Worm (Caenorhabditis elegans) whole organism, L1 larva: ENCODE measurements around the gene C50F4.16.

Experiments used
- C16A3.4 ChIP-seq: fragments of 150-350 bp; optimal IDR thresholded peaks from 2 replicates; lab custom pipeline; 2014; ENCODE audit warnings: missing biosample characterization, missing genetic modification characterization
- C34B4.2 ChIP-seq: sonication (generic microtip); optimal IDR thresholded peaks from 2 replicates; lab custom pipeline; 2017; ENCODE audit warnings: mild to moderate bottlenecking, missing genetic modification characterization, missing compliant biosample characterization
- Y116A8C.19 ChIP-seq: sonication (generic microtip); optimal IDR thresholded peaks from 2 replicates; lab custom pipeline; 2016; ENCODE audit warnings: missing compliant biosample characterization, missing genetic modification characterization, borderline replicate concordance
- alr-1 ChIP-seq: fragments of 200-800 bp; sonication (Bioruptor generic); optimal IDR thresholded peaks from 2 replicates; lab custom pipeline; 2018; ENCODE audit warnings: borderline replicate concordance, mild to moderate bottlenecking, missing genetic modification characterization, missing compliant biosample characterization
- aly-2 ChIP-seq: fragments of 150-350 bp; optimal IDR thresholded peaks from 2 replicates; lab custom pipeline; 2014; ENCODE audit warnings: missing biosample characterization, missing genetic modification characterization
- blmp-1 ChIP-seq: fragments of 150-350 bp; optimal IDR thresholded peaks from 2 replicates; lab custom pipeline; 2014; ENCODE audit warnings: missing biosample characterization, missing genetic modification characterization
- ceh-82 ChIP-seq, 3 experiments: fragments of 150-350 bp in 1 of 3; sonication (generic microtip) in 2 of 3; optimal IDR thresholded peaks; 2 replicates each; lab custom pipeline; 2014 to 2017; ENCODE audit warnings: missing biosample characterization in 3 of 3, missing genetic modification characterization in 3 of 3
- ceh-88 ChIP-seq: fragments of 200-800 bp; sonication (Bioruptor generic); IDR thresholded peaks from 2 replicates; pipeline ENCODE4 v1.3.6; 2022; ENCODE audit warnings: missing genetic modification characterization, missing compliant biosample characterization
- ceh-90 ChIP-seq: sonication (generic microtip); optimal IDR thresholded peaks from 2 replicates; lab custom pipeline; 2016; ENCODE audit warnings: missing genetic modification characterization, missing compliant biosample characterization
- efl-1 ChIP-seq, 4 experiments: fragments of 150-350 bp; optimal IDR thresholded peaks in 3 of 4; peaks in 1 of 4; 1 replicate in 1 of 4; 2 replicates in 3 of 4; lab custom pipeline; 2014; ENCODE audit warnings: missing biosample characterization in 2 of 4, missing genetic modification characterization in 2 of 4, missing genetic modification reagents in 2 of 4
- efl-3 ChIP-seq: fragments of 200-800 bp; sonication (Bioruptor generic); optimal IDR thresholded peaks from 2 replicates; lab custom pipeline; 2018; ENCODE audit warnings: mild to moderate bottlenecking, missing genetic modification characterization, missing compliant biosample characterization
- elt-2 ChIP-seq: sonication (generic microtip); optimal IDR thresholded peaks from 2 replicates; lab custom pipeline; 2016; ENCODE audit warnings: missing genetic modification characterization, mild to moderate bottlenecking, inconsistent platforms, missing compliant biosample characterization, missing genetic modification reagents
- elt-3 ChIP-seq, 6 experiments: fragments of 150-350 bp in 1 of 6; sonication (generic microtip); optimal IDR thresholded peaks; 2 replicates each; lab custom pipeline; 2017 to 2018; ENCODE audit warnings: missing biosample characterization in 6 of 6, missing genetic modification characterization in 6 of 6, inconsistent platforms in 1 of 6
- fkh-8 ChIP-seq: sonication (generic microtip); optimal IDR thresholded peaks from 2 replicates; lab custom pipeline; 2016; ENCODE audit warnings: mild to moderate bottlenecking, missing genetic modification characterization, missing compliant biosample characterization
- grh-1 ChIP-seq: fragments of 200-800 bp; sonication (Bioruptor generic); IDR thresholded peaks from 2 replicates; pipeline ENCODE4 v1.3.6; 2022; ENCODE audit warnings: missing genetic modification reagents, missing genetic modification characterization, missing compliant biosample characterization
- hlh-17 ChIP-seq: fragments of 200-800 bp; sonication (Bioruptor generic); optimal IDR thresholded peaks from 2 replicates; lab custom pipeline; 2018; ENCODE audit warnings: missing genetic modification characterization, mild to moderate bottlenecking, missing compliant biosample characterization, moderate library complexity, borderline replicate concordance
- isw-1 ChIP-seq: fragments of 200-800 bp; sonication (Bioruptor generic); IDR thresholded peaks from 2 replicates; pipeline ENCODE4 v1.3.6; 2022; ENCODE audit warnings: missing genetic modification characterization, missing compliant biosample characterization
- jun-1 ChIP-seq: fragments of 150-350 bp; optimal IDR thresholded peaks from 2 replicates; lab custom pipeline; 2014; ENCODE audit warnings: missing biosample characterization, missing genetic modification reagents, missing genetic modification characterization
- lin-14 ChIP-seq: fragments of 200-800 bp; sonication (Bioruptor generic); optimal IDR thresholded peaks from 2 replicates; lab custom pipeline; 2018; ENCODE audit warnings: mild to moderate bottlenecking, missing genetic modification characterization, moderate library complexity, missing compliant biosample characterization
- lin-35 ChIP-seq, 2 experiments: fragments of 150-350 bp; optimal IDR thresholded peaks; 2 replicates each; lab custom pipeline; 2014; ENCODE audit warnings: missing biosample characterization in 2 of 2, missing genetic modification characterization in 2 of 2, missing genetic modification reagents in 2 of 2
- lir-3 ChIP-seq: sonication (generic microtip); optimal IDR thresholded peaks from 2 replicates; lab custom pipeline; 2016; ENCODE audit warnings: mild to moderate bottlenecking, missing genetic modification characterization, moderate library complexity, missing compliant biosample characterization; ENCODE audit not compliant: poor library complexity
- mdl-1 ChIP-seq, 2 experiments: fragments of 150-350 bp; optimal IDR thresholded peaks; 2 replicates each; lab custom pipeline; 2014 to 2017; ENCODE audit warnings: missing biosample characterization in 2 of 2, missing genetic modification characterization in 2 of 2, inconsistent platforms in 1 of 2
- mep-1 ChIP-seq: fragments of 150-350 bp; optimal IDR thresholded peaks from 2 replicates; lab custom pipeline; 2014; ENCODE audit warnings: missing biosample characterization, missing genetic modification characterization
- nhr-11 ChIP-seq: fragments of 150-350 bp; optimal IDR thresholded peaks from 2 replicates; lab custom pipeline; 2014; ENCODE audit warnings: missing biosample characterization, missing genetic modification characterization
- nhr-12 ChIP-seq: sonication (generic microtip); optimal IDR thresholded peaks from 2 replicates; lab custom pipeline; 2017; ENCODE audit warnings: missing biosample characterization, missing genetic modification characterization
- nhr-19 ChIP-seq: fragments of 200-800 bp; sonication (Bioruptor generic); conservative IDR thresholded peaks from 2 replicates; pipeline ENCODE4 v1.3.6; 2022; ENCODE audit warnings: missing genetic modification characterization, missing compliant biosample characterization
- nhr-20 ChIP-seq: sonication (generic microtip); optimal IDR thresholded peaks from 2 replicates; lab custom pipeline; 2016; ENCODE audit warnings: mild to moderate bottlenecking, missing genetic modification characterization, missing compliant biosample characterization
- nhr-237 ChIP-seq: fragments of 150-350 bp; optimal IDR thresholded peaks from 2 replicates; lab custom pipeline; 2014; ENCODE audit warnings: missing biosample characterization, missing genetic modification characterization
- nhr-28 ChIP-seq: fragments of 150-350 bp; optimal IDR thresholded peaks from 2 replicates; lab custom pipeline; 2014; ENCODE audit warnings: missing biosample characterization, missing genetic modification characterization
- nhr-85 ChIP-seq: sonication (generic microtip); peaks from one replicate; lab custom pipeline; 2016; ENCODE audit warnings: missing genetic modification characterization, inconsistent platforms, missing compliant biosample characterization
- nhr-90 ChIP-seq: sonication (generic microtip); optimal IDR thresholded peaks from 2 replicates; lab custom pipeline; 2016; ENCODE audit warnings: mild to moderate bottlenecking, missing genetic modification characterization, missing compliant biosample characterization; ENCODE audit not compliant: poor library complexity
- pqm-1 ChIP-seq: sonication (generic microtip); optimal IDR thresholded peaks from 3 replicates; lab custom pipeline; 2017; ENCODE audit warnings: missing biosample characterization, missing genetic modification characterization
- snpc-4 ChIP-seq: fragments of 150-350 bp; optimal IDR thresholded peaks from 2 replicates; lab custom pipeline; 2014; ENCODE audit warnings: missing biosample characterization, missing genetic modification characterization
- sox-4 ChIP-seq: sonication (generic microtip); optimal IDR thresholded peaks from 2 replicates; lab custom pipeline; 2016; ENCODE audit warnings: missing genetic modification characterization, missing compliant biosample characterization
- sptf-1 ChIP-seq: fragments of 150-350 bp; optimal IDR thresholded peaks from 2 replicates; lab custom pipeline; 2014; ENCODE audit warnings: missing biosample characterization, missing genetic modification characterization
- sup-37 ChIP-seq: fragments of 200-800 bp; sonication (Bioruptor generic); optimal IDR thresholded peaks from 2 replicates; lab custom pipeline; 2018; ENCODE audit warnings: mild to moderate bottlenecking, missing genetic modification characterization, missing compliant biosample characterization
- swsn-7 ChIP-seq: sonication (generic microtip); optimal IDR thresholded peaks from 2 replicates; lab custom pipeline; 2016; ENCODE audit warnings: missing genetic modification characterization, missing compliant biosample characterization
- unc-30 ChIP-seq: sonication (generic microtip); optimal IDR thresholded peaks from 2 replicates; lab custom pipeline; 2017; ENCODE audit warnings: missing biosample characterization, missing genetic modification characterization
- unc-86 ChIP-seq: sonication (generic microtip); optimal IDR thresholded peaks from 2 replicates; lab custom pipeline; 2016; ENCODE audit warnings: missing genetic modification characterization, missing compliant biosample characterization
- xbp-1 ChIP-seq: sonication (generic microtip); optimal IDR thresholded peaks from 2 replicates; lab custom pipeline; 2016; ENCODE audit warnings: missing genetic modification characterization, missing compliant biosample characterization

The C50F4.16 gene

ce11 chrV:9527984-9528383 is 13.4 kb downstream of the C50F4.16 start:
- TF ChIP-seq C16A3.4 (tag; lab: Kevin White, UChicago) = no peak
- no peak for TF ChIP-seq swsn-7
- no peak for TF ChIP-seq mdl-1 (tag; optimal IDR thresholded peaks at IDR 0.05; lab: Kevin White, UChicago)
- TF ChIP-seq C34B4.2 (tag; lab: Kevin White, UChicago) = no peak
- no peak for TF ChIP-seq aly-2
- TF ChIP-seq ceh-90 = no peak
- TF ChIP-seq sup-37 (GFP tag; lab: Kevin White, UChicago) = no peak
- no peak for TF ChIP-seq ceh-82 (tag; optimal IDR thresholded peaks at IDR 0.05; lab: Kevin White, UChicago)
- TF ChIP-seq mep-1 = no peak
- no peak for TF ChIP-seq hlh-17 (GFP tag; lab: Kevin White, UChicago)
- no peak for TF ChIP-seq unc-30 (tag; lab: Kevin White, UChicago)

- no peak for TF ChIP-seq mdl-1 (tag; optimal IDR thresholded peaks at IDR 0.05; lab: Kevin White, UChicago)
- no peak for TF ChIP-seq nhr-11 (tag; lab: Kevin White, UChicago)
- no peak for TF ChIP-seq xbp-1 (tag; lab: Kevin White, UChicago)
- TF ChIP-seq Y116A8C.19 = no peak
- no peak for TF ChIP-seq nhr-237
- TF ChIP-seq mep-1 = no peak
- TF ChIP-seq pqm-1 (tag; lab: Kevin White, UChicago) = no peak
These were observed 14.1 kb downstream of the C50F4.16 start for ce11 chrV:9527337-9527736.

- TF ChIP-seq elt-2 (peak; percentile 77), unc-30 (tag; lab: Kevin White, UChicago) (no peak), lin-35 (GFP tag; optimal IDR thresholded peaks at IDR 0.05; lab: Kevin White, UChicago) (peak in 1 of 2 experiments; percentile 7), efl-3 (GFP tag; lab: Kevin White, UChicago) (no peak), nhr-20 (tag; lab: Kevin White, UChicago) (peak; percentile 11), efl-1 (optimal IDR thresholded peaks at IDR 0.05; lab: Kevin White, UChicago) (no peak), efl-1 (GFP tag; optimal IDR thresholded peaks at IDR 0.05 in 1 of 2; lab: Kevin White, UChicago) (peak in 1 of 2 experiments; percentile 41)
These were observed 14.9 kb downstream of the C50F4.16 start, which contains the start of gene C50F4.1 for ce11 chrV:9526470-9526869. Gene C50F4.1, plus strand, starts transcription at chrV:9526793.

ce11 chrV:9524099-9524498 is 17.3 kb downstream of the C50F4.16 start, which contains the start of gene C50F4.9:
Gene C50F4.9, minus strand, starts transcription at chrV:9524199.
- TF ChIP-seq efl-1 (optimal IDR thresholded peaks at IDR 0.05; lab: Kevin White, UChicago) (no peak), efl-1 (GFP tag; optimal IDR thresholded peaks at IDR 0.05 in 1 of 2; lab: Kevin White, UChicago) (no peak)
- TF ChIP-seq, all 84 proteins: peak for 0

ce11 chrV:9521697-9522096 is 19.7 kb downstream of the C50F4.16 start:
- no peak for TF ChIP-seq isw-1 (GFP tag; lab: Robert Waterston, UW)
- no peak for TF ChIP-seq efl-1 (optimal IDR thresholded peaks at IDR 0.05; lab: Kevin White, UChicago)
- peak in 1 of 2 experiments; percentile 52 for TF ChIP-seq efl-1 (GFP tag; optimal IDR thresholded peaks at IDR 0.05 in 1 of 2; lab: Kevin White, UChicago)

ce11 chrV:9518832-9519231 is 22.6 kb downstream of the C50F4.16 start, which contains the start of gene C50F4.8:
Gene C50F4.8, minus strand, starts transcription at chrV:9518859.
- TF ChIP-seq lin-14 (peak; percentile 2), nhr-19 (no peak), nhr-237 (no peak), nhr-85 (peak; percentile 67), blmp-1 (tag; lab: Kevin White, UChicago) (peak; percentile 89), elt-3 (tag; optimal IDR thresholded peaks at IDR 0.05; lab: Kevin White, UChicago) (peak in 1 of 6 experiments; percentile 49), grh-1 (GFP tag; lab: Robert Waterston, UW) (no peak), sox-4 (tag; lab: Kevin White, UChicago) (no peak)

ce11 chrV:9516280-9516679 is 25.1 kb downstream of the C50F4.16 start:
- TF ChIP-seq pqm-1 (tag; lab: Kevin White, UChicago) (no peak), jun-1 (no peak), xbp-1 (tag; lab: Kevin White, UChicago) (peak; percentile 32), snpc-4 (tag; lab: Kevin White, UChicago) (no peak), nhr-12 (no peak), fkh-8 (no peak), lir-3 (tag; lab: Kevin White, UChicago) (peak; percentile 39), efl-3 (GFP tag; lab: Kevin White, UChicago) (no peak), lin-35 (GFP tag; optimal IDR thresholded peaks at IDR 0.05; lab: Kevin White, UChicago) (peak in 1 of 2 experiments; percentile 86), nhr-28 (no peak), alr-1 (tag; lab: Kevin White, UChicago) (no peak), nhr-90 (tag; lab: Kevin White, UChicago) (peak; percentile 87), ceh-88 (GFP tag; lab: Robert Waterston, UW) (0 out of 2 replicates have a peak, but pooled peaks have one; percentile 35), unc-86 (tag; lab: Kevin White, UChicago) (no peak), ceh-90 (no peak), sptf-1 (tag; lab: Kevin White, UChicago) (no peak)
